Fruit fly (Drosophila melanogaster) whole organism: ENCODE data around the gene Osi5.

Experiments used
- Dll ChIP-seq: fragments of >200 bp; optimal IDR thresholded peaks from 2 replicates; lab custom pipeline; 2017
- EcR ChIP-seq, 2 experiments: fragments of >200 bp; optimal IDR thresholded peaks; 2 replicates each; lab custom pipeline; 2017; ENCODE audit warnings: missing biosample characterization in 2 of 2, missing genetic modification characterization in 2 of 2, missing genetic modification reagents in 2 of 2
- pan ChIP-seq: fragments of >200 bp; optimal IDR thresholded peaks from 2 replicates; lab custom pipeline; 2017
- psq ChIP-seq: fragments of >200 bp; optimal IDR thresholded peaks from 2 replicates; lab custom pipeline; 2017
- usp ChIP-seq: fragments of >200 bp; optimal IDR thresholded peaks from 2 replicates; lab custom pipeline; 2017; ENCODE audit warnings: missing biosample characterization, missing genetic modification characterization, mixed read lengths

- no peak for TF ChIP-seq usp (GFP tag; lab: Kevin White, UChicago)
- TF ChIP-seq psq (lab: Kevin White, UChicago) = no peak
- TF ChIP-seq pan (lab: Kevin White, UChicago) = no peak
- no peak for TF ChIP-seq EcR (GFP tag; optimal IDR thresholded peaks at IDR 0.05; lab: Kevin White, UChicago)
- TF ChIP-seq Dll (lab: Kevin White, UChicago) = no peak
These were observed 42.7 kb downstream of the Osi5 start for dm6 chr3R:6269986-6270385.
